3 fruit fly cellular contexts compared by ENCODE assay signal in genomic region chr3R:21101453-21102214, dm6.
TF ChIP-seq lines count a peak whose summit lies in the region.

TSS of gene CG7044 (minus strand) at chr3R:21101718.
TSS of gene Tbc1d22 (plus strand) at chr3R:21102199.

TF ChIP-seq in whole organism, adult, 20 proteins besides CTCF, POLR2A, EP300 and RAD21 (continued from another document):
- peak; percentile 80 for TF ChIP-seq ovo (GFP tag; optimal IDR thresholded peaks at IDR 0.05; lab: Kevin White, UChicago)
- TF ChIP-seq cic (GFP tag; optimal IDR thresholded peaks at IDR 0.05; lab: Kevin White, UChicago) = no peak
- TF ChIP-seq kay (GFP tag; lab: Kevin White, UChicago; ENCODE audit: borderline replicate concordance) = no peak

TF ChIP-seq in whole organism, embryonic, 481 proteins besides CTCF, POLR2A, EP300 and RAD21 (continued from another document and continues in another):
- TF ChIP-seq Myb (GFP tag; optimal IDR thresholded peaks at IDR 0.05; lab: Kevin White, UChicago) = peak; percentile 28
- TF ChIP-seq tgo (GFP tag; IDR thresholded peaks at IDR 0.05; lab: Robert Waterston, UW) = peak; percentile 28; the same call in 2 of the 3 replicates
- TF ChIP-seq CG12659 (GFP tag; optimal IDR thresholded peaks at IDR 0.05; lab: Kevin White, UChicago) = peak; percentile 75
- 0 out of 3 replicates have a peak, but pooled peaks have one; percentile 34 for TF ChIP-seq CG2199 (GFP tag; IDR thresholded peaks at IDR 0.05; lab: Robert Waterston, UW)
- no peak for TF ChIP-seq esg (GFP tag; conservative IDR thresholded peaks at IDR 0.05; lab: Robert Waterston, UW)
- TF ChIP-seq CG12769 (tag; optimal IDR thresholded peaks at IDR 0.05; lab: Kevin White, UChicago) = no peak
- no peak for TF ChIP-seq CG6654 (GFP tag; optimal IDR thresholded peaks at IDR 0.05; lab: Kevin White, UChicago)
- no peak for TF ChIP-seq CG32767 (GFP tag; IDR thresholded peaks at IDR 0.05; lab: Robert Waterston, UW)
- TF ChIP-seq H2.0 (GFP tag; IDR thresholded peaks at IDR 0.05; lab: Robert Waterston, UW) = peak; percentile 30; the same call in 1 of the 2 replicates
- no peak for TF ChIP-seq bigmax (GFP tag; optimal IDR thresholded peaks at IDR 0.05; lab: Kevin White, UChicago)
- no peak for TF ChIP-seq sr (GFP tag; IDR thresholded peaks at IDR 0.05; lab: Robert Waterston, UW)
- no peak for TF ChIP-seq CG7372 (GFP tag; IDR thresholded peaks at IDR 0.05; lab: Robert Waterston, UW)
- peak; percentile 13 for TF ChIP-seq Ets97D (GFP tag; optimal IDR thresholded peaks at IDR 0.05; lab: Kevin White, UChicago)
- TF ChIP-seq Xrp1 (GFP tag; IDR thresholded peaks at IDR 0.05; lab: Robert Waterston, UW) = peak; percentile 36; the same call in 1 of the 2 replicates
- no peak for TF ChIP-seq ab (GFP tag; optimal IDR thresholded peaks at IDR 0.05; lab: Kevin White, UChicago)
- no peak for TF ChIP-seq danr (GFP tag; IDR thresholded peaks at IDR 0.05; lab: Robert Waterston, UW)
- TF ChIP-seq gro (GFP tag; optimal IDR thresholded peaks at IDR 0.05; lab: Kevin White, UChicago) = no peak
- TF ChIP-seq CG14860 (GFP tag; IDR thresholded peaks at IDR 0.05; lab: Robert Waterston, UW; ENCODE audit: partially characterized antibody) = peak; percentile 47; the same call in 1 of the 3 replicates
- TF ChIP-seq sens (GFP tag; lab: Kevin White, UChicago) = peak; percentile 84
- peak; percentile 48 for TF ChIP-seq ind (GFP tag; optimal IDR thresholded peaks at IDR 0.05; lab: Kevin White, UChicago)
- peak; percentile 51 for TF ChIP-seq tin (GFP tag; optimal IDR thresholded peaks at IDR 0.05; lab: Kevin White, UChicago)
- no peak for TF ChIP-seq br (optimal IDR thresholded peaks at IDR 0.05; lab: Kevin White, UChicago)
- TF ChIP-seq pho (GFP tag; optimal IDR thresholded peaks at IDR 0.05; lab: Kevin White, UChicago) = peak; percentile 33
- no peak for TF ChIP-seq exex (tag; optimal IDR thresholded peaks at IDR 0.05; lab: Kevin White, UChicago)
- TF ChIP-seq HLH4C (GFP tag; IDR thresholded peaks at IDR 0.05; lab: Robert Waterston, UW; ENCODE audit: partially characterized antibody) = no peak
- TF ChIP-seq zfh1 (GFP tag; IDR thresholded peaks at IDR 0.05; lab: Robert Waterston, UW) = 0 out of 3 replicates have a peak, but pooled peaks have one; percentile 28
- TF ChIP-seq gem (tag; optimal IDR thresholded peaks at IDR 0.05; lab: Kevin White, UChicago) = peak; percentile 66
- TF ChIP-seq Mes4 (GFP tag; optimal IDR thresholded peaks at IDR 0.05; lab: Kevin White, UChicago) = no peak
- no peak for TF ChIP-seq CG14014 (GFP tag; IDR thresholded peaks at IDR 0.05; lab: Robert Waterston, UW)
- TF ChIP-seq dysf (GFP tag; IDR thresholded peaks at IDR 0.05; lab: Robert Waterston, UW) = peak; percentile 61
- no peak for TF ChIP-seq Deaf1 (tag; optimal IDR thresholded peaks at IDR 0.05; lab: Kevin White, UChicago)
- TF ChIP-seq schlank (tag; optimal IDR thresholded peaks at IDR 0.05; lab: Kevin White, UChicago) = no peak
- TF ChIP-seq CG4820 (GFP tag; optimal IDR thresholded peaks at IDR 0.05; lab: Kevin White, UChicago) = peak; percentile 39
- TF ChIP-seq tup (GFP tag; optimal IDR thresholded peaks at IDR 0.05; lab: Kevin White, UChicago) = no peak
- peak; percentile 54 for TF ChIP-seq Chrac-16 (GFP tag; optimal IDR thresholded peaks at IDR 0.05; lab: Kevin White, UChicago)
- no peak for TF ChIP-seq abd-A (tag; optimal IDR thresholded peaks at IDR 0.05; lab: Kevin White, UChicago)
- TF ChIP-seq CG8944 (GFP tag; optimal IDR thresholded peaks at IDR 0.05; lab: Kevin White, UChicago) = peak; percentile 17
- peak; percentile 63 for TF ChIP-seq MBD-R2 (GFP tag; IDR thresholded peaks at IDR 0.05; lab: Robert Waterston, UW)
- TF ChIP-seq CG13424 (tag; optimal IDR thresholded peaks at IDR 0.05; lab: Kevin White, UChicago) = peak; percentile 63
- TF ChIP-seq zfh2 (GFP tag; optimal IDR thresholded peaks at IDR 0.05; lab: Kevin White, UChicago) = peak; percentile 70
- TF ChIP-seq ap (GFP tag; IDR thresholded peaks at IDR 0.05; lab: Robert Waterston, UW) = no peak
- peak; percentile 29 for TF ChIP-seq CG10209 (GFP tag; optimal IDR thresholded peaks at IDR 0.05; lab: Kevin White, UChicago)
- peak; percentile 54 for TF ChIP-seq Ssrp (tag; optimal IDR thresholded peaks at IDR 0.05; lab: Kevin White, UChicago)
- peak; percentile 7 for TF ChIP-seq Nf-YB (GFP tag; optimal IDR thresholded peaks at IDR 0.05; lab: Kevin White, UChicago)
- TF ChIP-seq Sin3A (optimal IDR thresholded peaks at IDR 0.05; lab: Kevin White, UChicago) = peak; percentile 69
- TF ChIP-seq Max (GFP tag; optimal IDR thresholded peaks at IDR 0.05; lab: Kevin White, UChicago) = peak; percentile 27
- no peak for TF ChIP-seq al (GFP tag; IDR thresholded peaks at IDR 0.05; lab: Robert Waterston, UW)
- no peak for TF ChIP-seq Lim3 (GFP tag; IDR thresholded peaks at IDR 0.05; lab: Robert Waterston, UW)
- peak; percentile 52 for TF ChIP-seq CG8290 (GFP tag; optimal IDR thresholded peaks at IDR 0.05; lab: Kevin White, UChicago)
- peak in 1 of 2 experiments; percentile 47 for TF ChIP-seq CG8290 (tag; optimal IDR thresholded peaks at IDR 0.05; lab: Kevin White, UChicago)
- peak; percentile 61 for TF ChIP-seq Gug (GFP tag; IDR thresholded peaks at IDR 0.05; lab: Robert Waterston, UW)
- TF ChIP-seq CG4854 (GFP tag; optimal IDR thresholded peaks at IDR 0.05; lab: Kevin White, UChicago) = no peak
- TF ChIP-seq CG1529 (GFP tag; optimal IDR thresholded peaks at IDR 0.05; lab: Kevin White, UChicago) = no peak
- peak; percentile 39 for TF ChIP-seq Scr (GFP tag; IDR thresholded peaks at IDR 0.05; lab: Robert Waterston, UW; ENCODE audit: partially characterized antibody)
- peak; percentile 62 for TF ChIP-seq MESR4 (GFP tag; optimal IDR thresholded peaks at IDR 0.05; lab: Kevin White, UChicago)
- no peak for TF ChIP-seq Antp (GFP tag; optimal IDR thresholded peaks at IDR 0.05; lab: Kevin White, UChicago)
- peak; percentile 36; the same call in 1 of the 2 replicates for TF ChIP-seq CG3847 (GFP tag; IDR thresholded peaks at IDR 0.05; lab: Robert Waterston, UW)
- TF ChIP-seq Mrtf (GFP tag; IDR thresholded peaks at IDR 0.05; lab: Robert Waterston, UW) = no peak; the same call in 2 of the 3 replicates
- no peak for TF ChIP-seq onecut (GFP tag; IDR thresholded peaks at IDR 0.05; lab: Robert Waterston, UW)
- TF ChIP-seq slou (GFP tag; optimal IDR thresholded peaks at IDR 0.05; lab: Kevin White, UChicago) = peak; percentile 25
- TF ChIP-seq so (GFP tag; IDR thresholded peaks at IDR 0.05; lab: Robert Waterston, UW) = no peak
- TF ChIP-seq bbx (GFP tag; IDR thresholded peaks at IDR 0.05; lab: Robert Waterston, UW; ENCODE audit: partially characterized antibody) = no peak; the same call in 1 of the 2 replicates
- no peak for TF ChIP-seq Sox102F (GFP tag; optimal IDR thresholded peaks at IDR 0.05; lab: Kevin White, UChicago)

TF ChIP-seq in whole organism, prepupa, 60 proteins besides CTCF, POLR2A, EP300 and RAD21 (continued from another document):
- TF ChIP-seq Blimp-1 (GFP tag; optimal IDR thresholded peaks at IDR 0.05; lab: Kevin White, UChicago) = peak; percentile 0
- peak; percentile 39 for TF ChIP-seq CG11902 (GFP tag; optimal IDR thresholded peaks at IDR 0.05; lab: Kevin White, UChicago)
- peak; percentile 34 for TF ChIP-seq CG6792 (GFP tag; optimal IDR thresholded peaks at IDR 0.05; lab: Kevin White, UChicago)
- TF ChIP-seq CG11762 (GFP tag; optimal IDR thresholded peaks at IDR 0.05; lab: Kevin White, UChicago; ENCODE audit: insufficient read depth) = no peak
- TF ChIP-seq CG15336 (GFP tag; IDR thresholded peaks at IDR 0.05; lab: Robert Waterston, UW) = no peak
- peak; percentile 55 for TF ChIP-seq fkh (GFP tag; optimal IDR thresholded peaks at IDR 0.05; lab: Kevin White, UChicago)
TF ChIP-seq in whole organism, prepupa: peak in this region for 19.
